Worm (Caenorhabditis elegans) whole organism, L4 larva: ENCODE data around the gene F38B7.17.

Experiments
- D1046.2 ChIP-seq: fragments of 200-800 bp; sonication (Bioruptor generic); IDR thresholded peaks from 2 replicates; pipeline ENCODE4 v1.3.6; 2022; ENCODE audit warnings: missing genetic modification characterization, missing compliant biosample characterization
- F26F4.8 ChIP-seq: fragments of 200-800 bp; sonication (Bioruptor generic); conservative IDR thresholded peaks from 2 replicates; pipeline ENCODE4 v1.3.6; 2022; ENCODE audit warnings: missing genetic modification characterization, missing compliant biosample characterization
- Y75B8A.6 ChIP-seq: fragments of 200-800 bp; sonication (Bioruptor generic); IDR thresholded peaks from 2 replicates; pipeline ENCODE4 v1.3.6; 2022; ENCODE audit warnings: missing genetic modification reagents, missing genetic modification characterization, missing compliant biosample characterization
- ZK546.5 ChIP-seq, 2 experiments: sonication (generic microtip); optimal IDR thresholded peaks; 2 replicates each; lab custom pipeline; 2017; ENCODE audit warnings: missing biosample characterization in 2 of 2, missing genetic modification characterization in 2 of 2
- aha-1 ChIP-seq: fragments of 150-350 bp; peaks from one replicate; lab custom pipeline; 2014; ENCODE audit warnings: missing biosample characterization, missing genetic modification characterization
- aly-2 ChIP-seq: sonication (generic microtip); optimal IDR thresholded peaks from 2 replicates; lab custom pipeline; 2018; ENCODE audit warnings: missing biosample characterization, missing genetic modification characterization
- ama-1 ChIP-seq: fragments of 150-350 bp; optimal IDR thresholded peaks from 2 replicates; lab custom pipeline; 2014; ENCODE audit warnings: inconsistent platforms, mixed read lengths
- ceh-20 ChIP-seq: fragments of 200-800 bp; sonication (Bioruptor generic); IDR thresholded peaks from 2 replicates; pipeline ENCODE4 v1.3.6; 2022; ENCODE audit warnings: missing genetic modification reagents, missing genetic modification characterization, missing compliant biosample characterization
- ceh-28 ChIP-seq: fragments of 150-350 bp; optimal IDR thresholded peaks from 2 replicates; lab custom pipeline; 2014; ENCODE audit warnings: missing biosample characterization, missing genetic modification reagents, missing genetic modification characterization
- ceh-32 ChIP-seq: sonication (generic microtip); optimal IDR thresholded peaks from 2 replicates; lab custom pipeline; 2016; ENCODE audit warnings: mild to moderate bottlenecking, missing genetic modification characterization, missing compliant biosample characterization; ENCODE audit not compliant: poor library complexity
- ceh-44 ChIP-seq: fragments of 200-800 bp; sonication (Bioruptor generic); IDR thresholded peaks from 2 replicates; pipeline ENCODE4 v1.3.6; 2022; ENCODE audit warnings: missing genetic modification reagents, missing genetic modification characterization, missing compliant biosample characterization
- ceh-62 ChIP-seq: sonication (generic microtip); optimal IDR thresholded peaks from 2 replicates; lab custom pipeline; 2017; ENCODE audit warnings: missing biosample characterization, missing genetic modification characterization
- ctbp-1 ChIP-seq: fragments of 200-800 bp; sonication (Bioruptor generic); IDR thresholded peaks from 2 replicates; pipeline ENCODE4 v1.3.6; 2022; ENCODE audit warnings: missing genetic modification reagents, missing genetic modification characterization, missing compliant biosample characterization
- dmd-9 ChIP-seq: fragments of 200-800 bp; sonication (Bioruptor generic); IDR thresholded peaks from 2 replicates; pipeline ENCODE4 v1.3.6; 2022; ENCODE audit warnings: missing genetic modification reagents, missing genetic modification characterization, missing compliant biosample characterization
- dpl-1 ChIP-seq: fragments of 150-350 bp; optimal IDR thresholded peaks from 2 replicates; lab custom pipeline; 2014; ENCODE audit warnings: missing biosample characterization, missing genetic modification reagents, missing genetic modification characterization
- egl-27 ChIP-seq: sonication (generic microtip); optimal IDR thresholded peaks from 3 replicates; lab custom pipeline; 2017; ENCODE audit warnings: missing biosample characterization, missing genetic modification reagents, missing genetic modification characterization
- egl-43 ChIP-seq: fragments of 200-800 bp; sonication (Bioruptor generic); IDR thresholded peaks from 2 replicates; pipeline ENCODE4 v1.3.6; 2022; ENCODE audit warnings: missing genetic modification reagents, missing genetic modification characterization, missing compliant biosample characterization
- fkh-10 ChIP-seq: fragments of 150-350 bp; optimal IDR thresholded peaks from 2 replicates; lab custom pipeline; 2014; ENCODE audit warnings: missing biosample characterization, missing genetic modification reagents, missing genetic modification characterization
- hlh-11 ChIP-seq: fragments of 200-800 bp; sonication (Bioruptor generic); optimal IDR thresholded peaks from 2 replicates; lab custom pipeline; 2018; ENCODE audit warnings: mild to moderate bottlenecking, missing genetic modification characterization, missing compliant biosample characterization
- jun-1 ChIP-seq: fragments of 150-350 bp; optimal IDR thresholded peaks from 2 replicates; lab custom pipeline; 2014; ENCODE audit warnings: missing biosample characterization, missing genetic modification reagents, missing genetic modification characterization
- lim-7 ChIP-seq: fragments of 200-800 bp; sonication (Bioruptor generic); IDR thresholded peaks from 2 replicates; pipeline ENCODE4 v1.3.6; 2022; ENCODE audit warnings: missing genetic modification characterization, missing compliant biosample characterization
- lin-13 ChIP-seq: fragments of 150-350 bp; optimal IDR thresholded peaks from 2 replicates; lab custom pipeline; 2014; ENCODE audit warnings: missing biosample characterization, missing genetic modification reagents, missing genetic modification characterization
- lin-29 ChIP-seq: fragments of 200-800 bp; sonication (Bioruptor generic); IDR thresholded peaks from 2 replicates; pipeline ENCODE4 v1.3.6; 2022; ENCODE audit warnings: missing genetic modification reagents, missing genetic modification characterization, missing compliant biosample characterization
- lin-39 ChIP-seq: fragments of 150-350 bp; optimal IDR thresholded peaks from 2 replicates; lab custom pipeline; 2014; ENCODE audit warnings: missing biosample characterization, missing genetic modification reagents, missing genetic modification characterization
- lsy-2 ChIP-seq, 2 experiments: fragments of 150-350 bp in 1 of 2; sonication (generic microtip) in 1 of 2; optimal IDR thresholded peaks; 2 replicates each; lab custom pipeline; 2014 to 2017; ENCODE audit warnings: missing biosample characterization in 2 of 2, missing genetic modification characterization in 2 of 2
- madf-5 ChIP-seq, 2 experiments: fragments of 200-800 bp; sonication (Bioruptor generic); IDR thresholded peaks; 2 replicates each; pipeline ENCODE4 v1.3.6; 2022; ENCODE audit warnings: missing compliant biosample characterization in 2 of 2, missing genetic modification characterization in 2 of 2
- mdl-1 ChIP-seq, 2 experiments: fragments of 150-350 bp in 1 of 2; sonication (generic microtip) in 1 of 2; optimal IDR thresholded peaks; 2 replicates each; lab custom pipeline; 2014 to 2017; ENCODE audit warnings: missing biosample characterization in 2 of 2, missing genetic modification characterization in 2 of 2
- nhr-111 ChIP-seq: fragments of 200-800 bp; sonication (Bioruptor generic); optimal IDR thresholded peaks from 2 replicates; lab custom pipeline; 2018; ENCODE audit warnings: mild to moderate bottlenecking, missing genetic modification characterization, missing compliant biosample characterization
- nhr-25 ChIP-seq: sonication (generic microtip); optimal IDR thresholded peaks from 2 replicates; lab custom pipeline; 2017; ENCODE audit warnings: missing genetic modification characterization, mild to moderate bottlenecking, missing compliant biosample characterization, antibody characterized with exemption, moderate library complexity, borderline replicate concordance; ENCODE audit not compliant: insufficient read depth
- nhr-41 ChIP-seq: fragments of 200-800 bp; sonication (Bioruptor generic); IDR thresholded peaks from 2 replicates; pipeline ENCODE4 v1.3.6; 2022; ENCODE audit warnings: missing genetic modification reagents, missing genetic modification characterization, missing compliant biosample characterization
- pha-4 ChIP-seq, 2 experiments: fragments of 150-350 bp in 1 of 2; fragments of 200-800 bp in 1 of 2; sonication (Bioruptor generic) in 1 of 2; IDR thresholded peaks in 1 of 2; optimal IDR thresholded peaks in 1 of 2; 2 replicates each; pipeline versions ENCODE4 v1.3.6 to Lab custom; 2014 to 2022; ENCODE audit warnings: missing genetic modification characterization in 2 of 2, missing genetic modification reagents in 2 of 2, missing biosample characterization in 1 of 2, missing compliant biosample characterization in 1 of 2
- php-3 ChIP-seq: fragments of 200-800 bp; sonication (Bioruptor generic); IDR thresholded peaks from 2 replicates; pipeline ENCODE4 v1.3.6; 2022; ENCODE audit warnings: missing genetic modification reagents, missing genetic modification characterization, missing compliant biosample characterization
- saeg-2 ChIP-seq: fragments of 200-800 bp; sonication (Bioruptor generic); IDR thresholded peaks from 2 replicates; pipeline ENCODE4 v1.3.6; 2022; ENCODE audit warnings: missing genetic modification reagents, missing genetic modification characterization, missing compliant biosample characterization
- skn-1 ChIP-seq: fragments of 150-350 bp; optimal IDR thresholded peaks from 2 replicates; lab custom pipeline; 2014; ENCODE audit warnings: missing biosample characterization, missing genetic modification characterization
- snpc-1.2 ChIP-seq: fragments of 200-800 bp; sonication (Bioruptor generic); IDR thresholded peaks from 2 replicates; pipeline ENCODE4 v1.3.6; 2022; ENCODE audit warnings: missing genetic modification reagents, missing genetic modification characterization, missing compliant biosample characterization
- spr-3 ChIP-seq: fragments of 200-800 bp; sonication (Bioruptor generic); optimal IDR thresholded peaks from 2 replicates; lab custom pipeline; 2018; ENCODE audit warnings: mild to moderate bottlenecking, missing genetic modification characterization, missing compliant biosample characterization
- vab-7 ChIP-seq: fragments of 200-800 bp; sonication (Bioruptor generic); IDR thresholded peaks from 2 replicates; pipeline ENCODE4 v1.3.6; 2022; ENCODE audit warnings: missing genetic modification reagents, missing genetic modification characterization, missing compliant biosample characterization
- zfp-3 ChIP-seq: fragments of 200-800 bp; sonication (Bioruptor generic); conservative IDR thresholded peaks from 2 replicates; pipeline ENCODE4 v1.3.6; 2022; ENCODE audit warnings: missing genetic modification reagents, missing genetic modification characterization, missing compliant biosample characterization
- zip-11 ChIP-seq: fragments of 200-800 bp; sonication (Bioruptor generic); IDR thresholded peaks from 2 replicates; pipeline ENCODE4 v1.3.6; 2022; ENCODE audit warnings: missing genetic modification characterization, missing compliant biosample characterization
- ztf-7 ChIP-seq: fragments of 150-350 bp; optimal IDR thresholded peaks from 2 replicates; lab custom pipeline; 2014; ENCODE audit warnings: missing biosample characterization, missing genetic modification characterization

F38B7.17 gene

ce11 chrV:11585122-11585521 lies 36.4 kb upstream of the F38B7.17 start (continued):
- TF ChIP-seq snpc-1.2 (GFP tag; lab: Robert Waterston, UW) (no peak; the same call in 1 of the 2 replicates), ctbp-1 (GFP tag; lab: Robert Waterston, UW) (no peak), ceh-28 (tag; lab: Kevin White, UChicago) (no peak), Y75B8A.6 (no peak), ztf-7 (tag; lab: Kevin White, UChicago) (peak; percentile 2), jun-1 (no peak), lim-7 (GFP tag; lab: Robert Waterston, UW) (no peak), ceh-32 (tag; lab: Kevin White, UChicago) (no peak), hlh-11 (tag; lab: Kevin White, UChicago) (no peak), lin-39 (tag; lab: Kevin White, UChicago) (no peak), lin-13 (no peak), F26F4.8 (no peak), skn-1 (tag; lab: Kevin White, UChicago) (no peak), ceh-20 (GFP tag; lab: Robert Waterston, UW) (no peak), pha-4 (GFP tag; IDR thresholded peaks at IDR 0.05; lab: Robert Waterston, UW) (0 out of 2 replicates have a peak, but pooled peaks have one; percentile 34), pha-4 (tag; optimal IDR thresholded peaks at IDR 0.05; lab: Kevin White, UChicago) (no peak), php-3 (no peak), mdl-1 (tag; optimal IDR thresholded peaks at IDR 0.05; lab: Kevin White, UChicago) (no peak), fkh-10 (GFP tag; lab: Kevin White, UChicago) (no peak), ama-1 (lab: Kevin White, UChicago) (no peak), ceh-62 (tag; lab: Kevin White, UChicago) (no peak), saeg-2 (0 out of 2 replicates have a peak, but pooled peaks have one; percentile 25), lsy-2 (tag; optimal IDR thresholded peaks at IDR 0.05; lab: Kevin White, UChicago) (no peak)

ce11 chrV:11583212-11583611 lies 34.4 kb upstream of the F38B7.17 start, which contains the start of gene srx-88:
Gene srx-88, plus strand, starts transcription at chrV:11583512.
- no peak for TF ChIP-seq hlh-11 (tag; lab: Kevin White, UChicago)
- no peak for TF ChIP-seq egl-27 (tag; lab: Kevin White, UChicago)
- TF ChIP-seq ceh-32 (tag; lab: Kevin White, UChicago): no peak
- no peak for TF ChIP-seq dpl-1 (GFP tag; lab: Kevin White, UChicago)
- TF ChIP-seq lsy-2 (tag; optimal IDR thresholded peaks at IDR 0.05; lab: Kevin White, UChicago): no peak
- TF ChIP-seq zip-11 (GFP tag; lab: Robert Waterston, UW): no peak
- no peak for TF ChIP-seq ceh-44 (GFP tag; lab: Robert Waterston, UW)
- no peak for TF ChIP-seq egl-43 (GFP tag; lab: Robert Waterston, UW)
- no peak for TF ChIP-seq zfp-3 (GFP tag; lab: Robert Waterston, UW)
- no peak for TF ChIP-seq nhr-25 (tag; lab: Kevin White, UChicago)
- no peak for TF ChIP-seq nhr-41 (GFP tag; lab: Robert Waterston, UW)
- TF ChIP-seq ZK546.5 (tag; optimal IDR thresholded peaks at IDR 0.05; lab: Kevin White, UChicago): no peak
- no peak for TF ChIP-seq ama-1 (lab: Kevin White, UChicago)
- TF ChIP-seq madf-5 (GFP tag; IDR thresholded peaks at IDR 0.05; lab: Robert Waterston, UW): no peak
- no peak for TF ChIP-seq spr-3
- no peak for TF ChIP-seq snpc-1.2 (GFP tag; lab: Robert Waterston, UW)
- TF ChIP-seq, all 104 proteins: peak for 0

ce11 chrV:11580826-11581225 lies 32.1 kb upstream of the F38B7.17 start, which contains the start of gene srx-90:
Gene srx-90, plus strand, starts transcription at chrV:11581126.
- TF ChIP-seq lin-29 (GFP tag; lab: Robert Waterston, UW) (no peak), aha-1 (no peak), skn-1 (tag; lab: Kevin White, UChicago) (no peak), vab-7 (GFP tag; lab: Robert Waterston, UW) (no peak), nhr-41 (GFP tag; lab: Robert Waterston, UW) (no peak), aly-2 (no peak), php-3 (no peak), nhr-111 (no peak), D1046.2 (no peak), dmd-9 (GFP tag; lab: Robert Waterston, UW) (no peak)
